Worm (Caenorhabditis elegans) whole organism, late embryonic: ENCODE results near the gene paa-1.

Source experiments
- C08G9.2 ChIP-seq: sonication (generic microtip); optimal IDR thresholded peaks from 2 replicates; lab custom pipeline; 2016; ENCODE audit warnings: mild to moderate bottlenecking, missing genetic modification characterization, moderate library complexity, missing compliant biosample characterization
- C38D4.7 ChIP-seq: fragments of 200-800 bp; sonication (Bioruptor generic); optimal IDR thresholded peaks from 2 replicates; lab custom pipeline; 2018; ENCODE audit warnings: mild to moderate bottlenecking, missing genetic modification characterization, moderate library complexity, missing compliant biosample characterization
- F13H6.1 ChIP-seq: sonication (generic microtip); optimal IDR thresholded peaks from 2 replicates; lab custom pipeline; 2016; ENCODE audit warnings: missing genetic modification characterization, missing compliant biosample characterization
- K02D7.2 ChIP-seq: sonication (generic microtip); optimal IDR thresholded peaks from 2 replicates; lab custom pipeline; 2017; ENCODE audit warnings: mild to moderate bottlenecking, missing genetic modification characterization, missing compliant biosample characterization
- ahr-1 ChIP-seq: sonication (generic microtip); optimal IDR thresholded peaks from 2 replicates; lab custom pipeline; 2016; ENCODE audit warnings: missing genetic modification characterization, missing compliant biosample characterization
- ceh-18 ChIP-seq: sonication (generic microtip); optimal IDR thresholded peaks from 2 replicates; lab custom pipeline; 2016; ENCODE audit warnings: missing genetic modification characterization, missing compliant biosample characterization
- ceh-19 ChIP-seq: fragments of 200-800 bp; sonication (Bioruptor generic); optimal IDR thresholded peaks from 2 replicates; lab custom pipeline; 2018; ENCODE audit warnings: mild to moderate bottlenecking, missing genetic modification characterization, missing compliant biosample characterization
- ceh-2 ChIP-seq: sonication (generic microtip); optimal IDR thresholded peaks from 2 replicates; lab custom pipeline; 2016; ENCODE audit warnings: missing genotype, missing genetic modification characterization, missing compliant biosample characterization
- ceh-24 ChIP-seq: sonication (generic microtip); optimal IDR thresholded peaks from 2 replicates; lab custom pipeline; 2016; ENCODE audit warnings: mild to moderate bottlenecking, missing genetic modification characterization, missing compliant biosample characterization
- ceh-31 ChIP-seq: sonication (generic microtip); optimal IDR thresholded peaks from 2 replicates; lab custom pipeline; 2016; ENCODE audit warnings: missing genetic modification characterization, missing compliant biosample characterization
- ceh-34 ChIP-seq: sonication (generic microtip); optimal IDR thresholded peaks from 2 replicates; lab custom pipeline; 2016; ENCODE audit warnings: mild to moderate bottlenecking, missing genetic modification characterization, missing compliant biosample characterization
- ceh-45 ChIP-seq: fragments of 200-800 bp; sonication (Bioruptor generic); IDR thresholded peaks from 2 replicates; pipeline ENCODE4 v1.3.6; 2022; ENCODE audit warnings: missing genetic modification reagents, missing genetic modification characterization, missing compliant biosample characterization
- ceh-48 ChIP-seq: sonication (generic microtip); optimal IDR thresholded peaks from 2 replicates; lab custom pipeline; 2016; ENCODE audit warnings: missing genetic modification characterization, inconsistent platforms, missing compliant biosample characterization
- ceh-6 ChIP-seq: fragments of 200-800 bp; sonication (Bioruptor generic); optimal IDR thresholded peaks from 2 replicates; lab custom pipeline; 2018; ENCODE audit warnings: mild to moderate bottlenecking, missing genetic modification characterization, missing compliant biosample characterization
- dmd-4 ChIP-seq: sonication (generic microtip); optimal IDR thresholded peaks from 2 replicates; lab custom pipeline; 2016; ENCODE audit warnings: borderline replicate concordance, missing genetic modification characterization, missing compliant biosample characterization
- elt-2 ChIP-seq: sonication (generic microtip); optimal IDR thresholded peaks from 2 replicates; lab custom pipeline; 2016; ENCODE audit warnings: missing genetic modification reagents, missing genetic modification characterization, missing compliant biosample characterization
- elt-4 ChIP-seq: sonication (generic microtip); optimal IDR thresholded peaks from 2 replicates; lab custom pipeline; 2016; ENCODE audit warnings: missing genetic modification characterization, missing compliant biosample characterization
- ets-4 ChIP-seq: sonication (generic microtip); optimal IDR thresholded peaks from 2 replicates; lab custom pipeline; 2016; ENCODE audit warnings: missing genetic modification characterization, missing compliant biosample characterization
- fax-1 ChIP-seq: sonication (generic microtip); optimal IDR thresholded peaks from 2 replicates; lab custom pipeline; 2016; ENCODE audit warnings: missing genotype, missing genetic modification characterization, missing compliant biosample characterization
- hlh-6 ChIP-seq: sonication (generic microtip); optimal IDR thresholded peaks from 2 replicates; lab custom pipeline; 2016; ENCODE audit warnings: missing genotype, missing genetic modification characterization, missing compliant biosample characterization
- lin-11 ChIP-seq: fragments of 200-800 bp; sonication (Bioruptor generic); optimal IDR thresholded peaks from 2 replicates; lab custom pipeline; 2018; ENCODE audit warnings: mild to moderate bottlenecking, missing genetic modification characterization, missing compliant biosample characterization
- nfya-1 ChIP-seq: sonication (generic microtip); optimal IDR thresholded peaks from 2 replicates; lab custom pipeline; 2017; ENCODE audit warnings: missing genetic modification characterization, mild to moderate bottlenecking, missing compliant biosample characterization, antibody characterized with exemption, moderate library complexity
- nhr-11 ChIP-seq: fragments of 150-350 bp; optimal IDR thresholded peaks from 2 replicates; lab custom pipeline; 2014; ENCODE audit warnings: missing biosample characterization, missing genetic modification characterization
- nhr-232 ChIP-seq: sonication (generic microtip); optimal IDR thresholded peaks from 2 replicates; lab custom pipeline; 2016; ENCODE audit warnings: missing genetic modification characterization, missing compliant biosample characterization
- odd-2 ChIP-seq: sonication (generic microtip); optimal IDR thresholded peaks from 2 replicates; lab custom pipeline; 2017; ENCODE audit warnings: antibody characterized with exemption, mild to moderate bottlenecking, missing genetic modification characterization, missing compliant biosample characterization
- pha-2 ChIP-seq: sonication (generic microtip); optimal IDR thresholded peaks from 2 replicates; lab custom pipeline; 2017; ENCODE audit warnings: mild to moderate bottlenecking, missing genetic modification characterization, missing compliant biosample characterization
- pha-4 ChIP-seq: fragments of 150-350 bp; optimal IDR thresholded peaks from 2 replicates; lab custom pipeline; 2018; ENCODE audit warnings: missing biosample characterization, missing genetic modification reagents, missing genetic modification characterization
- pros-1 ChIP-seq: fragments of 150-350 bp; optimal IDR thresholded peaks from 2 replicates; lab custom pipeline; 2014; ENCODE audit warnings: missing biosample characterization, missing genetic modification reagents, missing genetic modification characterization
- sdc-2 ChIP-seq: sonication (generic microtip); optimal IDR thresholded peaks from 2 replicates; lab custom pipeline; 2016; ENCODE audit warnings: missing genotype, missing genetic modification characterization, missing compliant biosample characterization
- sox-2 ChIP-seq: fragments of 200-800 bp; sonication (Bioruptor generic); IDR thresholded peaks from 2 replicates; pipeline ENCODE4 v1.3.6; 2022; ENCODE audit warnings: missing genetic modification reagents, missing genetic modification characterization, missing compliant biosample characterization
- sox-4 ChIP-seq: sonication (generic microtip); optimal IDR thresholded peaks from 2 replicates; lab custom pipeline; 2017; ENCODE audit warnings: mild to moderate bottlenecking, missing genetic modification characterization, inconsistent platforms, missing compliant biosample characterization
- tbx-2 ChIP-seq: sonication (generic microtip); optimal IDR thresholded peaks from 2 replicates; lab custom pipeline; 2016; ENCODE audit warnings: missing genetic modification characterization, missing compliant biosample characterization
- tbx-7 ChIP-seq: sonication (generic microtip); optimal IDR thresholded peaks from 2 replicates; lab custom pipeline; 2016; ENCODE audit warnings: missing genotype, missing genetic modification characterization, missing compliant biosample characterization
- unc-3 ChIP-seq, 2 experiments: fragments of 200-800 bp in 1 of 2; sonication (Bioruptor generic) in 1 of 2; sonication (generic microtip) in 1 of 2; conservative IDR thresholded peaks in 1 of 2; optimal IDR thresholded peaks in 1 of 2; 2 replicates each; pipeline versions ENCODE4 v1.3.6 to Lab custom; 2016 to 2022; ENCODE audit warnings: missing compliant biosample characterization in 2 of 2, missing genetic modification characterization in 2 of 2, missing genetic modification reagents in 1 of 2
- unc-55 ChIP-seq: sonication (generic microtip); optimal IDR thresholded peaks from 2 replicates; lab custom pipeline; 2017; ENCODE audit warnings: missing biosample characterization, missing genetic modification reagents, missing genetic modification characterization
- zip-5 ChIP-seq: sonication (generic microtip); optimal IDR thresholded peaks from 2 replicates; lab custom pipeline; 2016; ENCODE audit warnings: missing genetic modification characterization, missing compliant biosample characterization
- ztf-16 ChIP-seq: sonication (generic microtip); optimal IDR thresholded peaks from 2 replicates; lab custom pipeline; 2017; ENCODE audit warnings: missing genetic modification characterization, missing compliant biosample characterization

The paa-1 gene

DNA sequence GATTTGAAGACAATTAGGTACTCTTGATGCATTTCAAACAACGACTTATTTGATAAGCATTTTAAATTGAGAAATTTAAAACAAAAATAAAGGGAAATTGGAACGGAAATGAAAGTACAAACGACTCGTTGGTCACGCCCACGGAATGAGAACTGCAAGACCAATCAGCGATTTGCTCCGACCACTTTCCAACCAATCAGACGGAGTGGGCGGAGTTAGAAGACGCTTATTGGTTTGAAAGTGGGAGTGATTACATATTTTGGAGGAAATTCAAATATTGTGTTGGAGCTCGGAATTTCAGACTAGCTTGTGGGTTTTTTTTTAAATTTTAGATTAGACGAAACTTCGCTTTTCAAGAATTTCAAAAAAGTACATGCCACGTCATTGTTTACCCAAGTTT lies 18.6 kb downstream of the paa-1 start:
- TF ChIP-seq nfya-1 (peak; percentile 96), ahr-1 (tag; lab: Kevin White, UChicago) (no peak)
- TF ChIP-seq, all 69 proteins: peak for 1

DNA sequence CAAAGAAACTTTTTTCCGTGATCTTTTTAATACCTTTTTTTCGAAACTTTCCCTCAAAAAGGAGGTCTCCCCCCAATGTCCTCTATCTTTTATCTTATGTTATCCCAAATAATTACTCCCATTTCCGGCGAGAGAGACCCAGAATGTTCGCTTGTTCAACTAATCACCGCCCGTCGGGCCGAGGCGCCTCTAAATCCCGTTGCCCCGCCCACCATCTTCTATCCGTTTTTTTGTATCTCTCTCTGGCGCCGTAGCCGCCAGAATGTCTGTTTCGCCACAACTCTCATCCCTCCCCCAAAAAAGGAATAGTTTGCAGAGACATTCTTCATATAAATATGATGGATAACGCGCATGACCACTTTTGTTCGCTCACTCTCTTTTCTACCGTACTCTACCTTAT lies 22.2 kb downstream of the paa-1 start:
- TF ChIP-seq ztf-16, result no peak
- TF ChIP-seq C38D4.7 (GFP tag; lab: Kevin White, UChicago), result no peak
- no peak for TF ChIP-seq F13H6.1 (tag; lab: Kevin White, UChicago)
- TF ChIP-seq, all 69 proteins: peak for 0

DNA sequence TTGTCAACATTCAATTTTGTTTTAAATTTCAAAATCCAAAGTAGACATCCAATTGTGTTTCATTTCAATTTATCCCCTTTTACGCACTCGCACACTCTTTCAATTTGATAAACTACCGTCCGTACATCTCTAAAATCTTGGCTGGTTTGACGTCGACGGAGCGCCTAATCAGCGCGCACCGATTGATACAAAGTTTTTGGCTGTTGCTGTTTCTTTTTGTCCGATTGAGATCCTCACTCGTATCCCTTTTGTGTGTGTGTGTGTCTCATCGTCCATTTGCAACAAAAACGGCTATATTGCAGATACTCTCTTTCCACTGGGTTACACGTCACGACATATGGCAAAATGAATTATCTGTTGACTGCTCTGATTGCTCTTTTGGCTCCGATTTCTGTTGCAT lies 23.6 kb downstream of the paa-1 start, which contains the start of gene lon-1:
Gene lon-1 (plus strand): TSS at position 301 of the 400 bp plus-strand sequence.
- TF ChIP-seq zip-5 (tag; lab: Kevin White, UChicago), result no peak
- TF ChIP-seq F13H6.1 (tag; lab: Kevin White, UChicago), result no peak
- no peak for TF ChIP-seq ceh-31
- TF ChIP-seq unc-3 (GFP tag; conservative IDR thresholded peaks at IDR 0.05; lab: Robert Waterston, UW), result no peak
- no peak for TF ChIP-seq unc-3 (tag; optimal IDR thresholded peaks at IDR 0.05; lab: Kevin White, UChicago)
- no peak for TF ChIP-seq tbx-7 (tag; lab: Kevin White, UChicago)
- no peak for TF ChIP-seq lin-11 (tag; lab: Kevin White, UChicago)
- no peak for TF ChIP-seq elt-2
- no peak for TF ChIP-seq ceh-34 (tag; lab: Kevin White, UChicago)
- no peak for TF ChIP-seq pros-1 (tag; lab: Kevin White, UChicago)
- TF ChIP-seq dmd-4 (tag; lab: Kevin White, UChicago), result no peak
- no peak for TF ChIP-seq odd-2 (tag; lab: Kevin White, UChicago)
- TF ChIP-seq ceh-2 (tag; lab: Kevin White, UChicago), result no peak
- TF ChIP-seq pha-4, result no peak
- no peak for TF ChIP-seq sox-2 (GFP tag; lab: Robert Waterston, UW)
- TF ChIP-seq K02D7.2 (tag; lab: Kevin White, UChicago), result no peak
- no peak for TF ChIP-seq nhr-11 (tag; lab: Kevin White, UChicago)
- TF ChIP-seq ets-4 (tag; lab: Kevin White, UChicago), result no peak

DNA sequence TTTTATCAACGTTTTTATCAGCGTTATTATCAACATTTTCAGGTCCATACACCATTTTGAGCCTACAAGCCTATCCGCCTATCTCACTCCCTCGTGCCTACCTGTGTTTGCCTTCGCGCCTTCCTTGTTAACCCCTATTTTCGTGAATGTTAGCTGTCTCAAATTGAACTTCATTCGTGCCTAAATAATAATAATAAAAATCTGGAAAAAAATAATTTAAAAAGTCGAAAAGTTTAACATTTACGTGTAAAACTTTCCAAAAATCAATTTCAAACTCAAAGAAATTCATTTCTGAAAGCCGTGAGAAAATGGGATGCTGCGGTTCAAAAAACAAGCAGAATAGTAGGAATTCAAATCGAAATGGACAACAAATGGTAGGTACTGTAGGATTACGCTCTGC lies 27.5 kb downstream of the paa-1 start, which contains the start of gene R02F2.10:
Gene R02F2.10 (plus strand): TSS at position 301 of the 400 bp plus-strand sequence.
- TF ChIP-seq ceh-48, result no peak
- no peak for TF ChIP-seq ceh-45 (GFP tag; lab: Robert Waterston, UW)
- no peak for TF ChIP-seq ceh-24 (tag; lab: Kevin White, UChicago)
- TF ChIP-seq C38D4.7 (GFP tag; lab: Kevin White, UChicago), result no peak
- no peak for TF ChIP-seq elt-4
- no peak for TF ChIP-seq K02D7.2 (tag; lab: Kevin White, UChicago)
- TF ChIP-seq, all 69 proteins: peak for 0

DNA sequence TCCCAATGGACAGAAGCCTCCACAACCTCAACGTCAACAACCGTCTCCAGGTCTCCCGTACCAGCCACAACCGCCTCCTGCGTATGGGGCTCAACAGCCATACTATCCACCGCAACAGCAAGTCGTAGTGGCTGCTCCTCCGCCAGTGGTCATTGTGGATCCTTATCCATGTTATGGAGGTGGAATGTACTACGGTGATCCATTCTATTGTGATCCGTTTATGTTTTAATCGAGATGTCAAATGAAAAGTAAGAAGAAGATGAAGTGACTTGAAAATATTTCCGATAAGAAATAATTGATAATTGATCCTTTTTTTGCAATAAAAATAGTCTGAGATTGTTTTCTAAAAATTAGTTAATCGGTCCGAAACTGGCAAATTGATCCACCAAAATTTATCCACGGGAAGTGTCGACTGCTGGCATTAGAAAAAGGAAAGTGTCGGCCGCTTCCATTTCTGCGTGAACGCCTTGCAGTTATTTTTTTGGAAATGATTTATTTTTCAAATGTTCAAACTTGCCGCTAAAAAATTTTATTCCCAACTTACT lies 28.4 kb downstream of the paa-1 start, which contains the start of the genes R02F2.6 and R02F2.5:
Gene R02F2.6 (minus strand): TSS at position 101 of the 545 bp plus-strand sequence.
Gene R02F2.5 (plus strand): TSS at position 495 of the 545 bp plus-strand sequence.
- TF ChIP-seq nhr-232 (tag; lab: Kevin White, UChicago) (no peak), C38D4.7 (GFP tag; lab: Kevin White, UChicago) (no peak), K02D7.2 (tag; lab: Kevin White, UChicago) (no peak), ceh-19 (no peak), C08G9.2 (tag; lab: Kevin White, UChicago) (no peak), elt-2 (no peak), ceh-48 (no peak)

DNA sequence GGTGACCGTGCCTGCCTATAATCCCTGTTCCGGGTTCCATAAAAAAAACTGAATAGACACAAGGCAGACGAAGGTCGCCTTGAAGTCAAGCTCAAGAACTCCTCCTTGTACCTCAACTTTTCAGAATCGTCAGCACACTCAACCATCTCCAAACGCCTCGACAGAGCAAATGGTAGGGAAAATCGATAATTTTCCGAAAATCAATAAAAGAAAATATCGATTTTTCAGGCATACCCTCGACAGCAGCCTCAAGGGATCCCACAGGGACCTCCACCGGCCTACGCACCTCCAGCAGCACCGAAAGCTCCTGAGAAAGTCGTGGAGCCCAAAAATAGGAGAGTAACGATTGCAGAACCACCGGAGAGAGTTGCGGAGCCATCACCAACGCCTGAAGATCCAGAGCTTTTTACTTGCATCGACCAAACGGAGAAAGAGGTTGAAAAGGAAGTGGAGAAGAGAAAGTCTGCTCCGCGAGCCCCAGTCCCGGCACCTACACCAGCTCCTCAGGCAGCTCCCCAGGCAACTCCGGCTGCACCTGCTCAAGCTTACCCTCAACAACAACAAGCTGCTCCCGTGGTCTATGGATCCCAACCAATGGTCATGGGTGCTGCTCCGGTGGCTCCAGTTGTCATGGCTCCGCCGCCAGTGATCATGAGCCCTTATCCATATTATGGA lies 29.1 kb downstream of the paa-1 start:
- no peak for TF ChIP-seq hlh-6 (tag; lab: Kevin White, UChicago)
- TF ChIP-seq fax-1 (tag; lab: Kevin White, UChicago), result no peak
- TF ChIP-seq sox-2 (GFP tag; lab: Robert Waterston, UW), result no peak
- no peak for TF ChIP-seq pha-2 (tag; lab: Kevin White, UChicago)
- TF ChIP-seq nhr-232 (tag; lab: Kevin White, UChicago), result no peak
- no peak for TF ChIP-seq sox-4
- TF ChIP-seq ceh-18 (tag; lab: Kevin White, UChicago), result no peak
- TF ChIP-seq elt-4, result no peak
- no peak for TF ChIP-seq unc-55
- TF ChIP-seq ceh-6 (GFP tag; lab: Kevin White, UChicago), result no peak
- no peak for TF ChIP-seq ceh-45 (GFP tag; lab: Robert Waterston, UW)
- no peak for TF ChIP-seq sdc-2 (tag; lab: Kevin White, UChicago)
- TF ChIP-seq tbx-2, result no peak
